Fruit fly (Drosophila melanogaster) whole organism, adult: Measurements from ENCODE around the gene Drsl5.

Experiments used
- CG12768 ChIP-seq: fragments of 200-800 bp; sonication (Bioruptor generic); optimal IDR thresholded peaks from 2 replicates; lab custom pipeline; 2017; ENCODE audit warnings: missing biosample characterization, missing genetic modification characterization, mild to moderate bottlenecking, moderate library complexity, missing genetic modification reagents
- CG1620 ChIP-seq: fragments of 200-800 bp; sonication (Bioruptor generic); optimal IDR thresholded peaks from 2 replicates; lab custom pipeline; 2016; ENCODE audit warnings: missing biosample characterization, missing genetic modification characterization
- CG5204 ChIP-seq: fragments of 200-800 bp; sonication (Bioruptor generic); optimal IDR thresholded peaks from 2 replicates; lab custom pipeline; 2016; ENCODE audit warnings: missing biosample characterization, missing genetic modification characterization
- CG7045 ChIP-seq: fragments of 200-800 bp; sonication (Bioruptor generic); optimal IDR thresholded peaks from 2 replicates; lab custom pipeline; 2017; ENCODE audit warnings: missing biosample characterization, mild to moderate bottlenecking, missing genetic modification characterization
- Crg-1 ChIP-seq: fragments of 200-800 bp; sonication (Bioruptor generic); optimal IDR thresholded peaks from 2 replicates; lab custom pipeline; 2016; ENCODE audit warnings: missing biosample characterization, missing genetic modification characterization
- kay ChIP-seq: fragments of 200-800 bp; sonication (Bioruptor generic); peaks from one replicate; lab custom pipeline; 2016; ENCODE audit warnings: missing biosample characterization, missing genetic modification characterization, borderline replicate concordance
- pad ChIP-seq: fragments of 200-800 bp; sonication (Bioruptor generic); optimal IDR thresholded peaks from 3 replicates; lab custom pipeline; 2017; ENCODE audit warnings: missing biosample characterization, missing genetic modification characterization, mild to moderate bottlenecking, moderate library complexity, missing genetic modification reagents

DNA sequence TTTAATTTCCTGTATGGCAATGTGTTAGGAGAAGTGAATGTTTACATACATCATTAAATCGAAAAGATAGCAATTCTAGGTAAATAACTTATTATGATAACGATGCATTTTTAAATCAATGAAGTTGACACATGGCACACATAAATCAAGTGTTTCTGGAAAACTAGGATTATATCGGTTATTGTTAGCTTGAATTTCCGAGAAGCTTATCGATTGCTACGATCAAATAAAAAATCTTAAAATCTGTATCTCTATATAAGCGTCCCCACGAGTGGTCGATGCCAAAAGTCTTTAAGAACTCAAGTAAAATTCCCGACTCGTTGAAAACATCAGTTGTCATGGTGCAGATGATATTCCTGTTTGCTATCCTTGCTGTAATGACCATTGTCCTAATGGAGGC is 1.9 kb upstream of the Drsl5 start, which contains the start of gene Drsl3:
- TF ChIP-seq CG7045 (GFP tag; lab: Kevin White, UChicago) = no peak
- no peak for TF ChIP-seq CG12768 (GFP tag; lab: Kevin White, UChicago)
- TF ChIP-seq kay (GFP tag; lab: Kevin White, UChicago) = no peak
- TF ChIP-seq CG1620 = no peak
- no peak for TF ChIP-seq pad
- TF ChIP-seq CG5204 (GFP tag; lab: Kevin White, UChicago) = no peak
- no peak for TF ChIP-seq Crg-1 (GFP tag; lab: Kevin White, UChicago)
